Worm (Caenorhabditis elegans) whole organism, L4/young adult: Measurements from ENCODE around the gene F01D5.5.

Experiments used
- W03F9.2 ChIP-seq: fragments of 150-350 bp; optimal IDR thresholded peaks from 2 replicates; lab custom pipeline; 2014; ENCODE audit warnings: missing biosample characterization, missing genetic modification characterization
- dao-5 ChIP-seq: sonication (generic microtip); optimal IDR thresholded peaks from 2 replicates; lab custom pipeline; 2016; ENCODE audit warnings: missing genotype, missing genetic modification characterization, moderate library complexity, missing compliant biosample characterization
- him-1 ChIP-seq: sonication (generic microtip); optimal IDR thresholded peaks from 2 replicates; lab custom pipeline; 2016; ENCODE audit warnings: missing genotype, missing genetic modification reagents, missing genetic modification characterization, missing compliant biosample characterization

- TF ChIP-seq W03F9.2 = no peak
- TF ChIP-seq him-1 (tag; lab: Kevin White, UChicago) = no peak
- TF ChIP-seq dao-5 (tag; lab: Kevin White, UChicago) = no peak
Observed at ce11 chrII:14042836-14043604, 40.9 kb upstream of the F01D5.5 start.
